Worm (Caenorhabditis elegans) whole organism, L4 larva: ENCODE data around the gene tag-329.
A peak's percentile ranks its signal among the peaks of the same experiment; 100 is the strongest.

Experiments
- D1046.2 ChIP-seq: fragments of 200-800 bp; sonication (Bioruptor generic); IDR thresholded peaks from 2 replicates; pipeline ENCODE4 v1.3.6; 2022; ENCODE audit warnings: missing genetic modification characterization, missing compliant biosample characterization
- F10B5.3 ChIP-seq: sonication (generic microtip); optimal IDR thresholded peaks from 2 replicates; lab custom pipeline; 2016; ENCODE audit warnings: mild to moderate bottlenecking, missing genetic modification characterization, missing compliant biosample characterization
- F37D6.2 ChIP-seq: sonication (generic microtip); optimal IDR thresholded peaks from 2 replicates; lab custom pipeline; 2016; ENCODE audit warnings: mild to moderate bottlenecking, missing genetic modification characterization, missing compliant biosample characterization
- F49E8.2 ChIP-seq: sonication (generic microtip); optimal IDR thresholded peaks from 2 replicates; lab custom pipeline; 2016; ENCODE audit warnings: missing compliant biosample characterization, mild to moderate bottlenecking, missing genetic modification characterization, borderline replicate concordance
- R02D3.7 ChIP-seq: fragments of 150-350 bp; sonication (generic microtip); optimal IDR thresholded peaks from 3 replicates; lab custom pipeline; 2014; ENCODE audit warnings: missing biosample characterization, missing genetic modification characterization
- Y105C5A.15 ChIP-seq: fragments of 200-800 bp; sonication (Bioruptor generic); IDR thresholded peaks from 2 replicates; pipeline ENCODE4 v1.3.6; 2022; ENCODE audit warnings: missing genetic modification characterization, missing compliant biosample characterization
- Y75B8A.6 ChIP-seq: fragments of 200-800 bp; sonication (Bioruptor generic); IDR thresholded peaks from 2 replicates; pipeline ENCODE4 v1.3.6; 2022; ENCODE audit warnings: missing genetic modification reagents, missing genetic modification characterization, missing compliant biosample characterization
- ZK546.5 ChIP-seq, 2 experiments: sonication (generic microtip); optimal IDR thresholded peaks; 2 replicates each; lab custom pipeline; 2017; ENCODE audit warnings: missing biosample characterization in 2 of 2, missing genetic modification characterization in 2 of 2
- aly-2 ChIP-seq: sonication (generic microtip); optimal IDR thresholded peaks from 2 replicates; lab custom pipeline; 2018; ENCODE audit warnings: missing biosample characterization, missing genetic modification characterization
- ama-1 ChIP-seq: fragments of 150-350 bp; optimal IDR thresholded peaks from 2 replicates; lab custom pipeline; 2014; ENCODE audit warnings: inconsistent platforms, mixed read lengths
- arid-1 ChIP-seq: fragments of 200-800 bp; sonication (Bioruptor generic); conservative IDR thresholded peaks from 2 replicates; pipeline ENCODE4 v1.3.6; 2022; ENCODE audit warnings: missing genetic modification reagents, missing genetic modification characterization, missing compliant biosample characterization
- ceh-20 ChIP-seq: fragments of 200-800 bp; sonication (Bioruptor generic); IDR thresholded peaks from 2 replicates; pipeline ENCODE4 v1.3.6; 2022; ENCODE audit warnings: missing genetic modification reagents, missing genetic modification characterization, missing compliant biosample characterization
- ceh-32 ChIP-seq: sonication (generic microtip); optimal IDR thresholded peaks from 2 replicates; lab custom pipeline; 2016; ENCODE audit warnings: mild to moderate bottlenecking, missing genetic modification characterization, missing compliant biosample characterization; ENCODE audit not compliant: poor library complexity
- ceh-44 ChIP-seq: fragments of 200-800 bp; sonication (Bioruptor generic); IDR thresholded peaks from 2 replicates; pipeline ENCODE4 v1.3.6; 2022; ENCODE audit warnings: missing genetic modification reagents, missing genetic modification characterization, missing compliant biosample characterization
- ceh-62 ChIP-seq: sonication (generic microtip); optimal IDR thresholded peaks from 2 replicates; lab custom pipeline; 2017; ENCODE audit warnings: missing biosample characterization, missing genetic modification characterization
- cey-2 ChIP-seq: sonication (generic microtip); optimal IDR thresholded peaks from 3 replicates; lab custom pipeline; 2017; ENCODE audit warnings: missing genetic modification characterization, mild to moderate bottlenecking, missing compliant biosample characterization, antibody characterized with exemption, borderline replicate concordance; ENCODE audit not compliant: insufficient read depth
- daf-12 ChIP-seq: fragments of 150-350 bp; optimal IDR thresholded peaks from 2 replicates; lab custom pipeline; 2014; ENCODE audit warnings: missing biosample characterization, missing genetic modification reagents, missing genetic modification characterization
- daf-19 ChIP-seq: fragments of 200-800 bp; sonication (Bioruptor generic); conservative IDR thresholded peaks from 2 replicates; pipeline ENCODE4 v1.3.6; 2022; ENCODE audit warnings: missing genetic modification characterization, missing compliant biosample characterization
- dve-1 ChIP-seq: sonication (generic microtip); optimal IDR thresholded peaks from 2 replicates; lab custom pipeline; 2017; ENCODE audit warnings: antibody characterized with exemption, mild to moderate bottlenecking, missing genetic modification characterization, missing compliant biosample characterization; ENCODE audit not compliant: insufficient read depth
- fos-1 ChIP-seq: fragments of 150-350 bp; optimal IDR thresholded peaks from 2 replicates; lab custom pipeline; 2014; ENCODE audit warnings: missing biosample characterization, missing genetic modification characterization
- gei-8 ChIP-seq: fragments of 200-800 bp; sonication (Bioruptor generic); optimal IDR thresholded peaks from 2 replicates; lab custom pipeline; 2018; ENCODE audit warnings: mild to moderate bottlenecking, missing genetic modification characterization, missing compliant biosample characterization
- hlh-11 ChIP-seq: fragments of 200-800 bp; sonication (Bioruptor generic); optimal IDR thresholded peaks from 2 replicates; lab custom pipeline; 2018; ENCODE audit warnings: mild to moderate bottlenecking, missing genetic modification characterization, missing compliant biosample characterization
- hlh-30 ChIP-seq: sonication (generic microtip); optimal IDR thresholded peaks from 2 replicates; lab custom pipeline; 2017; ENCODE audit warnings: antibody characterized with exemption, mild to moderate bottlenecking, missing genetic modification characterization, missing compliant biosample characterization; ENCODE audit not compliant: insufficient read depth
- hmg-1.1 ChIP-seq: fragments of 200-800 bp; sonication (Bioruptor generic); IDR thresholded peaks from 2 replicates; pipeline ENCODE4 v1.3.6; 2022; ENCODE audit warnings: missing genetic modification reagents, missing genetic modification characterization, missing compliant biosample characterization
- lin-1 ChIP-seq: fragments of 200-800 bp; sonication (Bioruptor generic); IDR thresholded peaks from 2 replicates; pipeline ENCODE4 v1.3.6; 2022; ENCODE audit warnings: missing genetic modification reagents, missing genetic modification characterization, missing compliant biosample characterization
- lin-13 ChIP-seq: fragments of 150-350 bp; optimal IDR thresholded peaks from 2 replicates; lab custom pipeline; 2014; ENCODE audit warnings: missing biosample characterization, missing genetic modification reagents, missing genetic modification characterization
- lin-15B ChIP-seq: fragments of 150-350 bp; sonication (generic microtip); optimal IDR thresholded peaks from 3 replicates; lab custom pipeline; 2014; ENCODE audit warnings: missing biosample characterization, missing genetic modification characterization
- lin-29 ChIP-seq: fragments of 200-800 bp; sonication (Bioruptor generic); IDR thresholded peaks from 2 replicates; pipeline ENCODE4 v1.3.6; 2022; ENCODE audit warnings: missing genetic modification reagents, missing genetic modification characterization, missing compliant biosample characterization
- madf-5 ChIP-seq, 2 experiments: fragments of 200-800 bp; sonication (Bioruptor generic); IDR thresholded peaks; 2 replicates each; pipeline ENCODE4 v1.3.6; 2022; ENCODE audit warnings: missing compliant biosample characterization in 2 of 2, missing genetic modification characterization in 2 of 2
- madf-9 ChIP-seq: fragments of 200-800 bp; sonication (Bioruptor generic); conservative IDR thresholded peaks from 2 replicates; pipeline ENCODE4 v1.3.6; 2022; ENCODE audit warnings: missing genetic modification reagents, missing genetic modification characterization, missing compliant biosample characterization
- mxl-3 ChIP-seq: fragments of 200-800 bp; sonication (Bioruptor generic); optimal IDR thresholded peaks from 2 replicates; lab custom pipeline; 2018; ENCODE audit warnings: mild to moderate bottlenecking, missing genetic modification characterization, missing compliant biosample characterization
- nhr-10 ChIP-seq: fragments of 150-350 bp; optimal IDR thresholded peaks from 2 replicates; lab custom pipeline; 2014; ENCODE audit warnings: missing biosample characterization, missing genetic modification characterization
- nhr-11 ChIP-seq: fragments of 150-350 bp; optimal IDR thresholded peaks from 2 replicates; lab custom pipeline; 2014; ENCODE audit warnings: missing biosample characterization, missing genetic modification characterization
- nhr-237 ChIP-seq: sonication (generic microtip); optimal IDR thresholded peaks from 2 replicates; lab custom pipeline; 2017; ENCODE audit warnings: missing biosample characterization, missing genetic modification characterization
- nhr-25 ChIP-seq: sonication (generic microtip); optimal IDR thresholded peaks from 2 replicates; lab custom pipeline; 2017; ENCODE audit warnings: missing genetic modification characterization, mild to moderate bottlenecking, missing compliant biosample characterization, antibody characterized with exemption, moderate library complexity, borderline replicate concordance; ENCODE audit not compliant: insufficient read depth
- nhr-41 ChIP-seq: fragments of 200-800 bp; sonication (Bioruptor generic); IDR thresholded peaks from 2 replicates; pipeline ENCODE4 v1.3.6; 2022; ENCODE audit warnings: missing genetic modification reagents, missing genetic modification characterization, missing compliant biosample characterization
- nhr-48 ChIP-seq: sonication (generic microtip); optimal IDR thresholded peaks from 2 replicates; lab custom pipeline; 2016; ENCODE audit warnings: mild to moderate bottlenecking, missing genetic modification characterization, missing compliant biosample characterization
- nhr-6 ChIP-seq: fragments of 150-350 bp; optimal IDR thresholded peaks from 2 replicates; lab custom pipeline; 2014; ENCODE audit warnings: missing biosample characterization, missing genetic modification characterization
- nhr-77 ChIP-seq: fragments of 150-350 bp; optimal IDR thresholded peaks from 2 replicates; lab custom pipeline; 2014; ENCODE audit warnings: missing biosample characterization, missing genetic modification characterization
- pha-4 ChIP-seq, 2 experiments: fragments of 150-350 bp in 1 of 2; fragments of 200-800 bp in 1 of 2; sonication (Bioruptor generic) in 1 of 2; IDR thresholded peaks in 1 of 2; optimal IDR thresholded peaks in 1 of 2; 2 replicates each; pipeline versions ENCODE4 v1.3.6 to Lab custom; 2014 to 2022; ENCODE audit warnings: missing genetic modification characterization in 2 of 2, missing genetic modification reagents in 2 of 2, missing biosample characterization in 1 of 2, missing compliant biosample characterization in 1 of 2
- rbr-2 ChIP-seq: sonication (generic microtip); optimal IDR thresholded peaks from 2 replicates; lab custom pipeline; 2016; ENCODE audit warnings: missing genotype, missing genetic modification characterization, missing compliant biosample characterization
- snpc-1.2 ChIP-seq: fragments of 200-800 bp; sonication (Bioruptor generic); IDR thresholded peaks from 2 replicates; pipeline ENCODE4 v1.3.6; 2022; ENCODE audit warnings: missing genetic modification reagents, missing genetic modification characterization, missing compliant biosample characterization
- tag-97 ChIP-seq: fragments of 200-800 bp; sonication (Bioruptor generic); IDR thresholded peaks from 2 replicates; pipeline ENCODE4 v1.3.6; 2022; ENCODE audit warnings: missing genetic modification characterization, missing compliant biosample characterization
- zag-1 ChIP-seq: fragments of 150-350 bp; optimal IDR thresholded peaks from 2 replicates; lab custom pipeline; 2014; ENCODE audit warnings: missing biosample characterization, missing genetic modification characterization
- zfp-2 ChIP-seq: sonication (generic microtip); optimal IDR thresholded peaks from 2 replicates; lab custom pipeline; 2016; ENCODE audit warnings: mild to moderate bottlenecking, missing genetic modification characterization, missing compliant biosample characterization
- zfp-3 ChIP-seq: fragments of 200-800 bp; sonication (Bioruptor generic); conservative IDR thresholded peaks from 2 replicates; pipeline ENCODE4 v1.3.6; 2022; ENCODE audit warnings: missing genetic modification reagents, missing genetic modification characterization, missing compliant biosample characterization
- zip-11 ChIP-seq: fragments of 200-800 bp; sonication (Bioruptor generic); IDR thresholded peaks from 2 replicates; pipeline ENCODE4 v1.3.6; 2022; ENCODE audit warnings: missing genetic modification characterization, missing compliant biosample characterization
- ztf-11 ChIP-seq: fragments of 150-350 bp; optimal IDR thresholded peaks from 2 replicates; lab custom pipeline; 2014; ENCODE audit warnings: missing biosample characterization, missing genetic modification characterization
- ztf-7 ChIP-seq: fragments of 150-350 bp; optimal IDR thresholded peaks from 2 replicates; lab custom pipeline; 2014; ENCODE audit warnings: missing biosample characterization, missing genetic modification characterization

The tag-329 gene

DNA sequence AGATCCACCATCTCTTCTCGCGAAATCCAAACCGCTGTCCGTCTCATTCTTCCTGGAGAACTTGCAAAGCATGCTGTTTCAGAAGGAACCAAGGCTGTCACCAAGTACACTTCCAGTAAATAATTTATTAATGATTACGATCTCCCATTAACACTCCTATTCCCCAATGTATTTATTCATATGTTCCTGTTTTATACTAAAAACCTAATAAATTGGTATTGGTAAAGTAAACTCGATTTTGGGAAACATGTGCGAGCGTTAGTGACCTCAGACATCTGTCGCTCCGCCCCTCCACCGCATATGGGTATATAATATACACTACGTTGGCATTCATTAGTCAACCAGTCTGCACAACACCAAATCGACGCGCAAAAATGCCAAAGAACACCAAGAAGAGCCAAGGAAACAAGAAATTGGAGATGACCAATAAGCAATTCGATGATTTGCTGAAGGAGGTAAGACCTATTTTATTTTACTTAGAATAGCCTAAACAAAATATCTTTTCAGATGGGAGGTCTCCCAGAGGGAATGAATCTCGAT, 11.4 kb downstream of the tag-329 start, which contains the start of gene C50F4.6:
Gene C50F4.6, plus strand, starts transcription at position 51 of the 540 bp plus-strand sequence.
- no peak for TF ChIP-seq lin-13 (GFP tag; lab: Kevin White, UChicago)
- no peak for TF ChIP-seq lin-1 (GFP tag; lab: Robert Waterston, UW)
- TF ChIP-seq madf-5 (GFP tag; IDR thresholded peaks at IDR 0.05; lab: Robert Waterston, UW): no peak
- no peak for TF ChIP-seq lin-29 (GFP tag; lab: Robert Waterston, UW)
- no peak for TF ChIP-seq ztf-11
- no peak for TF ChIP-seq tag-97 (GFP tag; lab: Robert Waterston, UW)
- TF ChIP-seq ceh-32 (tag; lab: Kevin White, UChicago): no peak
- TF ChIP-seq hlh-30 (tag; lab: Kevin White, UChicago): no peak
- TF ChIP-seq nhr-10: no peak
- no peak for TF ChIP-seq fos-1 (tag; lab: Kevin White, UChicago)
- TF ChIP-seq cey-2 (tag; lab: Kevin White, UChicago): no peak
- TF ChIP-seq daf-12: no peak
- no peak for TF ChIP-seq nhr-25 (tag; lab: Kevin White, UChicago)
- TF ChIP-seq madf-9 (GFP tag; lab: Robert Waterston, UW): no peak
- no peak for TF ChIP-seq Y75B8A.6 (GFP tag; lab: Robert Waterston, UW)
- TF ChIP-seq D1046.2: no peak
- no peak for TF ChIP-seq F10B5.3 (tag; lab: Kevin White, UChicago)
- no peak for TF ChIP-seq zfp-2 (tag; lab: Kevin White, UChicago)
- TF ChIP-seq zfp-3 (GFP tag; lab: Robert Waterston, UW): peak; percentile 58; the same call in 1 of the 2 replicates
- TF ChIP-seq zip-11: no peak
- TF ChIP-seq pha-4 (GFP tag; IDR thresholded peaks at IDR 0.05; lab: Robert Waterston, UW): no peak
- no peak for TF ChIP-seq pha-4 (tag; optimal IDR thresholded peaks at IDR 0.05; lab: Kevin White, UChicago)
- TF ChIP-seq snpc-1.2 (GFP tag; lab: Robert Waterston, UW): no peak
- 0 out of 2 replicates have a peak, but pooled peaks have one; percentile 22 for TF ChIP-seq arid-1
- peak; percentile 64 for TF ChIP-seq ama-1 (lab: Kevin White, UChicago)
- no peak for TF ChIP-seq gei-8 (GFP tag; lab: Kevin White, UChicago)
- TF ChIP-seq dve-1 (tag; lab: Kevin White, UChicago): peak; percentile 0
- no peak for TF ChIP-seq F49E8.2 (tag; lab: Kevin White, UChicago)
- TF ChIP-seq hlh-11 (tag; lab: Kevin White, UChicago): no peak
- no peak for TF ChIP-seq lin-15B
- no peak for TF ChIP-seq zag-1 (tag; lab: Kevin White, UChicago)
- no peak for TF ChIP-seq F37D6.2 (tag; lab: Kevin White, UChicago)
- TF ChIP-seq nhr-237 (tag; lab: Kevin White, UChicago): no peak
- TF ChIP-seq nhr-11: no peak
- no peak for TF ChIP-seq ceh-62 (tag; lab: Kevin White, UChicago)
- TF ChIP-seq nhr-77 (tag; lab: Kevin White, UChicago): peak; percentile 9
- TF ChIP-seq Y105C5A.15 (GFP tag; lab: Robert Waterston, UW): no peak
- no peak for TF ChIP-seq daf-19 (GFP tag; lab: Robert Waterston, UW)
- TF ChIP-seq hmg-1.1: peak; percentile 41; the same call in 1 of the 2 replicates

ce11 chrV:9546860-9547269, 12.1 kb downstream of the tag-329 start, which contains the start of gene his-37:
his-37 (plus strand) TSS chrV:9547105.
- TF ChIP-seq ceh-62 (tag; lab: Kevin White, UChicago): no peak
- TF ChIP-seq mxl-3 (GFP tag; lab: Kevin White, UChicago): peak; percentile 99
- TF ChIP-seq aly-2 (tag; lab: Kevin White, UChicago): no peak
- peak; percentile 99 for TF ChIP-seq hlh-11 (tag; lab: Kevin White, UChicago)
- peak; percentile 92 for TF ChIP-seq arid-1
- peak; percentile 92 for TF ChIP-seq hlh-30 (tag; lab: Kevin White, UChicago)
- peak; percentile 98 for TF ChIP-seq nhr-6 (tag; lab: Kevin White, UChicago)
- TF ChIP-seq ceh-32 (tag; lab: Kevin White, UChicago): peak; percentile 82
- TF ChIP-seq nhr-48 (tag; lab: Kevin White, UChicago): peak; percentile 96
- peak in 1 of 2 experiments; percentile 79 for TF ChIP-seq ZK546.5 (tag; optimal IDR thresholded peaks at IDR 0.05; lab: Kevin White, UChicago)
- TF ChIP-seq rbr-2 (tag; lab: Kevin White, UChicago): peak; percentile 99
- TF ChIP-seq ztf-7 (tag; lab: Kevin White, UChicago): peak; percentile 90
- TF ChIP-seq ceh-44 (GFP tag; lab: Robert Waterston, UW): no peak
- TF ChIP-seq ceh-20 (GFP tag; lab: Robert Waterston, UW): peak; percentile 99
- peak; percentile 98 for TF ChIP-seq lin-13 (GFP tag; lab: Kevin White, UChicago)
- peak; percentile 17 for TF ChIP-seq gei-8 (GFP tag; lab: Kevin White, UChicago)
- no peak for TF ChIP-seq R02D3.7 (tag; lab: Kevin White, UChicago)
- peak; percentile 88 for TF ChIP-seq nhr-41 (GFP tag; lab: Robert Waterston, UW)
- no peak for TF ChIP-seq daf-12
